Worm (Caenorhabditis elegans) whole organism, L4 larva: ENCODE measurements around the gene K08F4.12.
A peak's percentile ranks its signal among the peaks of the same experiment; 100 is the strongest.

Experiments
- F10B5.3 ChIP-seq: sonication (generic microtip); optimal IDR thresholded peaks from 2 replicates; lab custom pipeline; 2016; ENCODE audit warnings: mild to moderate bottlenecking, missing genetic modification characterization, missing compliant biosample characterization
- F26F4.8 ChIP-seq: fragments of 200-800 bp; sonication (Bioruptor generic); conservative IDR thresholded peaks from 2 replicates; pipeline ENCODE4 v1.3.6; 2022; ENCODE audit warnings: missing genetic modification characterization, missing compliant biosample characterization
- Y48G9A.11 ChIP-seq: fragments of 200-800 bp; sonication (Bioruptor generic); IDR thresholded peaks from 2 replicates; pipeline ENCODE4 v1.3.6; 2022; ENCODE audit warnings: missing genetic modification reagents, missing genetic modification characterization, missing compliant biosample characterization
- Y75B8A.6 ChIP-seq: fragments of 200-800 bp; sonication (Bioruptor generic); IDR thresholded peaks from 2 replicates; pipeline ENCODE4 v1.3.6; 2022; ENCODE audit warnings: missing genetic modification reagents, missing genetic modification characterization, missing compliant biosample characterization
- ZK546.5 ChIP-seq, 2 experiments: sonication (generic microtip); optimal IDR thresholded peaks; 2 replicates each; lab custom pipeline; 2017; ENCODE audit warnings: missing biosample characterization in 2 of 2, missing genetic modification characterization in 2 of 2
- ama-1 ChIP-seq: fragments of 150-350 bp; optimal IDR thresholded peaks from 2 replicates; lab custom pipeline; 2014; ENCODE audit warnings: inconsistent platforms, mixed read lengths
- ceh-32 ChIP-seq: sonication (generic microtip); optimal IDR thresholded peaks from 2 replicates; lab custom pipeline; 2016; ENCODE audit warnings: mild to moderate bottlenecking, missing genetic modification characterization, missing compliant biosample characterization; ENCODE audit not compliant: poor library complexity
- ceh-44 ChIP-seq: fragments of 200-800 bp; sonication (Bioruptor generic); IDR thresholded peaks from 2 replicates; pipeline ENCODE4 v1.3.6; 2022; ENCODE audit warnings: missing genetic modification reagents, missing genetic modification characterization, missing compliant biosample characterization
- daf-16 ChIP-seq, 3 experiments: sonication (generic microtip); optimal IDR thresholded peaks; 2 replicates each; lab custom pipeline; 2016 to 2017; ENCODE audit warnings: missing genetic modification characterization in 3 of 3, missing genetic modification reagents in 3 of 3, mild to moderate bottlenecking in 2 of 3, missing compliant biosample characterization in 2 of 3, missing biosample characterization in 1 of 3, moderate library complexity in 1 of 3
- daf-19 ChIP-seq: fragments of 200-800 bp; sonication (Bioruptor generic); conservative IDR thresholded peaks from 2 replicates; pipeline ENCODE4 v1.3.6; 2022; ENCODE audit warnings: missing genetic modification characterization, missing compliant biosample characterization
- dmd-6 ChIP-seq: fragments of 200-800 bp; sonication (Bioruptor generic); IDR thresholded peaks from 2 replicates; pipeline ENCODE4 v1.3.6; 2022; ENCODE audit warnings: missing genetic modification reagents, missing genetic modification characterization, missing compliant biosample characterization
- duxl-1 ChIP-seq: sonication (generic microtip); optimal IDR thresholded peaks from 2 replicates; lab custom pipeline; 2016; ENCODE audit warnings: mild to moderate bottlenecking, missing genetic modification characterization, moderate library complexity, missing compliant biosample characterization; ENCODE audit not compliant: poor library complexity
- dve-1 ChIP-seq: sonication (generic microtip); optimal IDR thresholded peaks from 2 replicates; lab custom pipeline; 2017; ENCODE audit warnings: antibody characterized with exemption, mild to moderate bottlenecking, missing genetic modification characterization, missing compliant biosample characterization; ENCODE audit not compliant: insufficient read depth
- hmg-1.1 ChIP-seq: fragments of 200-800 bp; sonication (Bioruptor generic); IDR thresholded peaks from 2 replicates; pipeline ENCODE4 v1.3.6; 2022; ENCODE audit warnings: missing genetic modification reagents, missing genetic modification characterization, missing compliant biosample characterization
- jun-1 ChIP-seq: fragments of 150-350 bp; optimal IDR thresholded peaks from 2 replicates; lab custom pipeline; 2014; ENCODE audit warnings: missing biosample characterization, missing genetic modification reagents, missing genetic modification characterization
- mdl-1 ChIP-seq, 2 experiments: fragments of 150-350 bp in 1 of 2; sonication (generic microtip) in 1 of 2; optimal IDR thresholded peaks; 2 replicates each; lab custom pipeline; 2014 to 2017; ENCODE audit warnings: missing biosample characterization in 2 of 2, missing genetic modification characterization in 2 of 2
- nhr-41 ChIP-seq: fragments of 200-800 bp; sonication (Bioruptor generic); IDR thresholded peaks from 2 replicates; pipeline ENCODE4 v1.3.6; 2022; ENCODE audit warnings: missing genetic modification reagents, missing genetic modification characterization, missing compliant biosample characterization
- nhr-48 ChIP-seq: sonication (generic microtip); optimal IDR thresholded peaks from 2 replicates; lab custom pipeline; 2016; ENCODE audit warnings: mild to moderate bottlenecking, missing genetic modification characterization, missing compliant biosample characterization
- nhr-6 ChIP-seq: fragments of 150-350 bp; optimal IDR thresholded peaks from 2 replicates; lab custom pipeline; 2014; ENCODE audit warnings: missing biosample characterization, missing genetic modification characterization
- nhr-77 ChIP-seq: fragments of 150-350 bp; optimal IDR thresholded peaks from 2 replicates; lab custom pipeline; 2014; ENCODE audit warnings: missing biosample characterization, missing genetic modification characterization
- pqm-1 ChIP-seq: sonication (generic microtip); optimal IDR thresholded peaks from 2 replicates; lab custom pipeline; 2017; ENCODE audit warnings: missing biosample characterization, missing genetic modification characterization
- sdz-12 ChIP-seq: fragments of 200-800 bp; sonication (Bioruptor generic); optimal IDR thresholded peaks from 2 replicates; lab custom pipeline; 2018; ENCODE audit warnings: mild to moderate bottlenecking, missing genetic modification characterization, missing compliant biosample characterization
- spr-1 ChIP-seq: sonication (generic microtip); optimal IDR thresholded peaks from 2 replicates; lab custom pipeline; 2016; ENCODE audit warnings: mild to moderate bottlenecking, missing genetic modification characterization, missing compliant biosample characterization
- tag-97 ChIP-seq: fragments of 200-800 bp; sonication (Bioruptor generic); IDR thresholded peaks from 2 replicates; pipeline ENCODE4 v1.3.6; 2022; ENCODE audit warnings: missing genetic modification characterization, missing compliant biosample characterization
- tra-1 ChIP-seq: fragments of 200-800 bp; sonication (Bioruptor generic); IDR thresholded peaks from 2 replicates; pipeline ENCODE4 v1.3.6; 2022; ENCODE audit warnings: missing genetic modification reagents, missing genetic modification characterization, missing compliant biosample characterization
- unc-39 ChIP-seq: sonication (generic microtip); optimal IDR thresholded peaks from 2 replicates; lab custom pipeline; 2017; ENCODE audit warnings: missing biosample characterization, missing genetic modification characterization
- unc-62 ChIP-seq, 3 experiments: fragments of 150-350 bp in 1 of 3; sonication (generic microtip); optimal IDR thresholded peaks in 2 of 3; peaks in 1 of 3; 1 replicate in 1 of 3; 2 replicates in 2 of 3; lab custom pipeline; 2014 to 2017; ENCODE audit warnings: missing biosample characterization in 3 of 3, missing genetic modification characterization in 3 of 3, missing genetic modification reagents in 3 of 3, missing genotype in 1 of 3
- zip-2 ChIP-seq: fragments of 150-350 bp; optimal IDR thresholded peaks from 2 replicates; lab custom pipeline; 2014; ENCODE audit warnings: missing biosample characterization, missing genetic modification characterization
- ztf-7 ChIP-seq: fragments of 150-350 bp; optimal IDR thresholded peaks from 2 replicates; lab custom pipeline; 2014; ENCODE audit warnings: missing biosample characterization, missing genetic modification characterization

Gene K08F4.12

DNA sequence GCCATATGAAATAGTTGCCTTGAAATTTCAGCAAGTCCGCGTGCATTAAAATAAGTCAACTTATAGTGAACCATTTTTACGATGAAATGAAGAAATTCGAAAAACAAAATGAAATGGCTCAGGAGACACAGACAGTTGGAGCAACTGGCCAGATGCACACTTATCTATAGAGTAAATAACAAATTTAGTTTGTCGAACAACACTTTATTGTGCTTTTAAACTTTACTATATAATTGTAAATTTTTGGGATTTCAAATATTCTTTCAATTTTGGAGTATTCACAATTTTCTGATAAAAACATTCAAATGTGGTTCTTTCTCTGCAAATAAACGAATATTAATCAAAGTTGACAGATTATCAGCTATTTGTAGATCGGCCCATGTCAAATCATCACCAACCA is 2.2 kb downstream of the K08F4.12 start, which contains the start of gene gst-3:
gst-3 (minus strand) TSS at position 101 of the 400 bp plus-strand sequence.
- TF ChIP-seq F26F4.8 (GFP tag; lab: Robert Waterston, UW) (no peak), tra-1 (GFP tag; lab: Robert Waterston, UW) (no peak), unc-62 (GFP tag; optimal IDR thresholded peaks at IDR 0.05 in 1 of 2; lab: Kevin White, UChicago) (peak in 1 of 2 experiments; percentile 23), unc-62 (tag; optimal IDR thresholded peaks at IDR 0.05; lab: Kevin White, UChicago) (no peak), ztf-7 (no peak), ama-1 (lab: Kevin White, UChicago) (no peak), tag-97 (GFP tag; lab: Robert Waterston, UW) (no peak)

- TF ChIP-seq nhr-48 (tag; lab: Kevin White, UChicago) = no peak
- TF ChIP-seq zip-2 (tag; lab: Kevin White, UChicago) = no peak
- no peak for TF ChIP-seq F10B5.3 (tag; lab: Kevin White, UChicago)
- TF ChIP-seq daf-16 (GFP tag; optimal IDR thresholded peaks at IDR 0.05; lab: Kevin White, UChicago) = no peak
- peak; percentile 59 for TF ChIP-seq daf-16 (tag; optimal IDR thresholded peaks at IDR 0.05; lab: Kevin White, UChicago)
- TF ChIP-seq dve-1 (tag; lab: Kevin White, UChicago) = peak; percentile 9
Measured at ce11 chrIV:10141930-10142505, 4.1 kb downstream of the K08F4.12 start, which contains the start of the genes gst-2, gst-4 and dhs-12. TSS of gene gst-2 (minus strand) at chrIV:10142061. TSS of gene gst-4 (plus strand) at chrIV:10142225. TSS of gene dhs-12 (plus strand) at chrIV:10142455.

ce11 chrIV:10143640-10144039 is 5.7 kb downstream of the K08F4.12 start, which contains the start of gene msp-38:
TSS of gene msp-38 (minus strand) at chrIV:10143740.
- no peak for TF ChIP-seq sdz-12 (GFP tag; lab: Kevin White, UChicago)
- no peak for TF ChIP-seq hmg-1.1 (GFP tag; lab: Robert Waterston, UW)
- TF ChIP-seq nhr-77 = no peak
- TF ChIP-seq unc-39 (tag; lab: Kevin White, UChicago) = no peak
- no peak for TF ChIP-seq dmd-6
- TF ChIP-seq nhr-6 (tag; lab: Kevin White, UChicago) = no peak
- no peak for TF ChIP-seq ZK546.5 (tag; optimal IDR thresholded peaks at IDR 0.05; lab: Kevin White, UChicago)
- no peak for TF ChIP-seq F26F4.8 (GFP tag; lab: Robert Waterston, UW)
- TF ChIP-seq daf-19 (GFP tag; lab: Robert Waterston, UW) = no peak
- no peak for TF ChIP-seq pqm-1 (tag; lab: Kevin White, UChicago)
- TF ChIP-seq ceh-32 (tag; lab: Kevin White, UChicago) = no peak
- no peak for TF ChIP-seq Y48G9A.11 (GFP tag; lab: Robert Waterston, UW)
- no peak for TF ChIP-seq ceh-44 (GFP tag; lab: Robert Waterston, UW)
- no peak for TF ChIP-seq Y75B8A.6 (GFP tag; lab: Robert Waterston, UW)
- TF ChIP-seq mdl-1 (tag; optimal IDR thresholded peaks at IDR 0.05; lab: Kevin White, UChicago) = no peak
- no peak for TF ChIP-seq tag-97 (GFP tag; lab: Robert Waterston, UW)
- no peak for TF ChIP-seq jun-1 (tag; lab: Kevin White, UChicago)
- no peak for TF ChIP-seq nhr-41 (GFP tag; lab: Robert Waterston, UW)

DNA sequence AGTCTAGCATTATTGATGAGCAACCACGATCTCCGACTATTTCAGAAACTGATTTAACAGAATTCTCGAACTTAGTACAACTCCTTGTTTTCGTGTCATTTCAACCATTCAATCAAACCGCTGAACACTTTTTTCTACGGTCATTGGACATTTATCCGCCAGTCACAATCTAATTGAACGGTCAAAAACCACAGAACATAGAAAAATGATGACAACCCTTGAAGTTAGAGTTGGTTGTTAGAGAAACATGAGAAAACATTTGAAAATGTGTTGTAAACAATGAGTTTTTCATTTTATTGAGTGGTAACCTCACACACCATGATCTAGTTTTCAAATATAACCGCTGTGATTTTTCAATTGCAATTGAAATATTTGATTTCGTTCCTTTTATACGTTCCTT is 6.6 kb downstream of the K08F4.12 start:
- TF ChIP-seq spr-1 (tag; lab: Kevin White, UChicago) (no peak), daf-16 (GFP tag; optimal IDR thresholded peaks at IDR 0.05; lab: Kevin White, UChicago) (no peak), daf-16 (tag; optimal IDR thresholded peaks at IDR 0.05; lab: Kevin White, UChicago) (peak; percentile 46), duxl-1 (tag; lab: Kevin White, UChicago) (no peak), Y75B8A.6 (GFP tag; lab: Robert Waterston, UW) (no peak)
- TF ChIP-seq, all 104 proteins: peak for 1

- TF ChIP-seq jun-1 (tag; lab: Kevin White, UChicago) (no peak), unc-62 (GFP tag; optimal IDR thresholded peaks at IDR 0.05 in 1 of 2; lab: Kevin White, UChicago) (peak in 1 of 2 experiments; percentile 9), unc-62 (tag; optimal IDR thresholded peaks at IDR 0.05; lab: Kevin White, UChicago) (no peak)
Measured at ce11 chrIV:10144909-10145308, 7.0 kb downstream of the K08F4.12 start.
